Worm (Caenorhabditis elegans) whole organism, L3 larva: ENCODE results near the gene Y39A1A.10.

Experiments used
- R02D3.7 ChIP-seq: fragments of 150-350 bp; optimal IDR thresholded peaks from 2 replicates; lab custom pipeline; 2014; ENCODE audit warnings: missing biosample characterization, missing genetic modification characterization
- ZK546.5 ChIP-seq: sonication (generic microtip); optimal IDR thresholded peaks from 2 replicates; lab custom pipeline; 2017; ENCODE audit warnings: missing biosample characterization, missing genetic modification characterization
- aly-2 ChIP-seq: fragments of 150-350 bp; optimal IDR thresholded peaks from 2 replicates; lab custom pipeline; 2014; ENCODE audit warnings: missing biosample characterization, missing genetic modification characterization
- ama-1 ChIP-seq: fragments of 150-350 bp; optimal IDR thresholded peaks from 2 replicates; lab custom pipeline; 2018
- ceh-16 ChIP-seq: sonication (generic microtip); optimal IDR thresholded peaks from 2 replicates; lab custom pipeline; 2017; ENCODE audit warnings: missing biosample characterization, missing genetic modification characterization
- ceh-28 ChIP-seq: fragments of 150-350 bp; optimal IDR thresholded peaks from 2 replicates; lab custom pipeline; 2014; ENCODE audit warnings: missing biosample characterization, missing genetic modification reagents, missing genetic modification characterization
- ceh-82 ChIP-seq: fragments of 150-350 bp; optimal IDR thresholded peaks from 2 replicates; lab custom pipeline; 2014; ENCODE audit warnings: missing biosample characterization, missing genetic modification characterization
- ceh-9 ChIP-seq: sonication (generic microtip); optimal IDR thresholded peaks from 2 replicates; lab custom pipeline; 2018; ENCODE audit warnings: missing biosample characterization, missing genetic modification characterization
- daf-12 ChIP-seq: fragments of 150-350 bp; optimal IDR thresholded peaks from 2 replicates; lab custom pipeline; 2014; ENCODE audit warnings: missing biosample characterization, missing genetic modification reagents, missing genetic modification characterization
- egl-27 ChIP-seq: sonication (generic microtip); optimal IDR thresholded peaks from 4 replicates; lab custom pipeline; 2017; ENCODE audit warnings: missing biosample characterization, missing genetic modification reagents, missing genetic modification characterization
- egl-5 ChIP-seq: fragments of 150-350 bp; optimal IDR thresholded peaks from 2 replicates; lab custom pipeline; 2017; ENCODE audit warnings: missing biosample characterization, missing genetic modification reagents, missing genetic modification characterization, inconsistent platforms
- elt-1 ChIP-seq: fragments of 150-350 bp; optimal IDR thresholded peaks from 2 replicates; lab custom pipeline; 2014; ENCODE audit warnings: missing biosample characterization, missing genetic modification characterization
- elt-2 ChIP-seq: sonication (generic microtip); optimal IDR thresholded peaks from 2 replicates; lab custom pipeline; 2016; ENCODE audit warnings: missing genetic modification reagents, mild to moderate bottlenecking, missing genetic modification characterization, missing compliant biosample characterization
- elt-3 ChIP-seq, 3 experiments: fragments of 150-350 bp in 1 of 3; sonication (generic microtip) in 2 of 3; optimal IDR thresholded peaks; 2 replicates in 2 of 3; 4 replicates in 1 of 3; lab custom pipeline; 2014 to 2017; ENCODE audit warnings: missing biosample characterization in 3 of 3, missing genetic modification characterization in 3 of 3
- eor-1 ChIP-seq, 2 experiments: fragments of 150-350 bp; optimal IDR thresholded peaks; 2 replicates each; lab custom pipeline; 2014 to 2018; ENCODE audit warnings: missing biosample characterization in 2 of 2, missing genetic modification characterization in 2 of 2
- fkh-10 ChIP-seq: sonication (generic microtip); optimal IDR thresholded peaks from 2 replicates; lab custom pipeline; 2017; ENCODE audit warnings: missing biosample characterization, missing genetic modification reagents, missing genetic modification characterization
- fkh-2 ChIP-seq: fragments of 150-350 bp; optimal IDR thresholded peaks from 2 replicates; lab custom pipeline; 2014; ENCODE audit warnings: missing biosample characterization, missing genetic modification reagents, missing genetic modification characterization
- fos-1 ChIP-seq: fragments of 150-350 bp; optimal IDR thresholded peaks from 2 replicates; lab custom pipeline; 2014; ENCODE audit warnings: missing biosample characterization, missing genetic modification characterization
- hmg-11 ChIP-seq: sonication (generic microtip); optimal IDR thresholded peaks from 2 replicates; lab custom pipeline; 2016; ENCODE audit warnings: missing genetic modification characterization, missing compliant biosample characterization
- jun-1 ChIP-seq: fragments of 150-350 bp; optimal IDR thresholded peaks from 2 replicates; lab custom pipeline; 2014; ENCODE audit warnings: missing biosample characterization, missing genetic modification reagents, missing genetic modification characterization
- lin-15B ChIP-seq: fragments of 150-350 bp; optimal IDR thresholded peaks from 2 replicates; lab custom pipeline; 2014; ENCODE audit warnings: missing biosample characterization, missing genetic modification characterization
- lin-39 ChIP-seq: fragments of 150-350 bp; optimal IDR thresholded peaks from 2 replicates; lab custom pipeline; 2018; ENCODE audit warnings: missing biosample characterization, missing genetic modification reagents, missing genetic modification characterization
- lsy-12 ChIP-seq: sonication (generic microtip); optimal IDR thresholded peaks from 2 replicates; lab custom pipeline; 2016; ENCODE audit warnings: mild to moderate bottlenecking, missing genetic modification characterization, missing compliant biosample characterization
- mdl-1 ChIP-seq: fragments of 150-350 bp; optimal IDR thresholded peaks from 2 replicates; lab custom pipeline; 2014; ENCODE audit warnings: missing biosample characterization, missing genetic modification characterization
- mml-1 ChIP-seq: fragments of 150-350 bp; sonication (generic microtip); optimal IDR thresholded peaks from 3 replicates; lab custom pipeline; 2014; ENCODE audit warnings: missing biosample characterization, missing genetic modification characterization
- nfya-1 ChIP-seq: sonication (generic microtip); optimal IDR thresholded peaks from 2 replicates; lab custom pipeline; 2017; ENCODE audit warnings: missing genetic modification characterization, mild to moderate bottlenecking, missing compliant biosample characterization, antibody characterized with exemption, moderate library complexity; ENCODE audit not compliant: insufficient read depth
- nhr-11 ChIP-seq: fragments of 150-350 bp; optimal IDR thresholded peaks from 2 replicates; lab custom pipeline; 2014; ENCODE audit warnings: missing biosample characterization, missing genetic modification characterization
- nhr-12 ChIP-seq: fragments of 150-350 bp; optimal IDR thresholded peaks from 2 replicates; lab custom pipeline; 2014; ENCODE audit warnings: missing biosample characterization, missing genetic modification characterization
- nhr-23 ChIP-seq: fragments of 150-350 bp; optimal IDR thresholded peaks from 2 replicates; lab custom pipeline; 2014; ENCODE audit warnings: missing biosample characterization, missing genetic modification reagents, missing genetic modification characterization
- nhr-237 ChIP-seq: fragments of 150-350 bp; optimal IDR thresholded peaks from 2 replicates; lab custom pipeline; 2014; ENCODE audit warnings: missing biosample characterization, missing genetic modification characterization
- nhr-25 ChIP-seq: sonication (generic microtip); optimal IDR thresholded peaks from 2 replicates; lab custom pipeline; 2017; ENCODE audit warnings: missing biosample characterization, missing genetic modification characterization
- nhr-28 ChIP-seq: fragments of 150-350 bp; optimal IDR thresholded peaks from 2 replicates; lab custom pipeline; 2014; ENCODE audit warnings: missing biosample characterization, missing genetic modification characterization
- nhr-43 ChIP-seq: sonication (generic microtip); optimal IDR thresholded peaks from 2 replicates; lab custom pipeline; 2016; ENCODE audit warnings: mild to moderate bottlenecking, missing genetic modification characterization, missing compliant biosample characterization; ENCODE audit not compliant: poor library complexity, severe bottlenecking
- nhr-67 ChIP-seq: fragments of 150-350 bp; optimal IDR thresholded peaks from 2 replicates; lab custom pipeline; 2014; ENCODE audit warnings: missing biosample characterization, missing genetic modification characterization
- nhr-76 ChIP-seq: fragments of 150-350 bp; sonication (generic microtip); optimal IDR thresholded peaks from 5 replicates; lab custom pipeline; 2014; ENCODE audit warnings: missing biosample characterization, missing genetic modification characterization
- nhr-77 ChIP-seq: fragments of 150-350 bp; optimal IDR thresholded peaks from 2 replicates; lab custom pipeline; 2014; ENCODE audit warnings: missing biosample characterization, missing genetic modification characterization
- pha-4 ChIP-seq: fragments of 150-350 bp; optimal IDR thresholded peaks from 2 replicates; lab custom pipeline; 2014; ENCODE audit warnings: missing biosample characterization, missing genetic modification reagents, missing genetic modification characterization
- pqm-1 ChIP-seq: fragments of 150-350 bp; optimal IDR thresholded peaks from 2 replicates; lab custom pipeline; 2017; ENCODE audit warnings: missing biosample characterization, missing genetic modification characterization, inconsistent platforms
- sea-2 ChIP-seq: fragments of 150-350 bp; sonication (generic microtip); optimal IDR thresholded peaks from 4 replicates; lab custom pipeline; 2014; ENCODE audit warnings: missing biosample characterization, missing genetic modification reagents, missing genetic modification characterization
- skn-1 ChIP-seq: fragments of 150-350 bp; optimal IDR thresholded peaks from 2 replicates; lab custom pipeline; 2014; ENCODE audit warnings: missing biosample characterization, missing genetic modification characterization
- snpc-4 ChIP-seq: fragments of 150-350 bp; optimal IDR thresholded peaks from 2 replicates; lab custom pipeline; 2014; ENCODE audit warnings: missing biosample characterization, missing genetic modification characterization
- tbx-2 ChIP-seq: sonication (generic microtip); optimal IDR thresholded peaks from 2 replicates; lab custom pipeline; 2016; ENCODE audit warnings: mild to moderate bottlenecking, missing genetic modification characterization, missing compliant biosample characterization
- unc-39 ChIP-seq: sonication (generic microtip); optimal IDR thresholded peaks from 4 replicates; lab custom pipeline; 2017; ENCODE audit warnings: missing biosample characterization, missing genetic modification characterization
- unc-62 ChIP-seq: fragments of 150-350 bp; sonication (generic microtip); optimal IDR thresholded peaks from 4 replicates; lab custom pipeline; 2014; ENCODE audit warnings: missing biosample characterization, missing genetic modification reagents, missing genetic modification characterization
- zag-1 ChIP-seq: fragments of 150-350 bp; optimal IDR thresholded peaks from 2 replicates; lab custom pipeline; 2014; ENCODE audit warnings: missing biosample characterization, missing genetic modification characterization
- ztf-11 ChIP-seq: fragments of 150-350 bp; optimal IDR thresholded peaks from 2 replicates; lab custom pipeline; 2014; ENCODE audit warnings: missing biosample characterization, missing genetic modification characterization
- ztf-4 ChIP-seq: fragments of 150-350 bp; optimal IDR thresholded peaks from 2 replicates; lab custom pipeline; 2014; ENCODE audit warnings: missing biosample characterization, missing genetic modification characterization

Y39A1A.10 gene

ce11 chrIII:10634034-10634433 lies 1.5 kb downstream of the Y39A1A.10 start:
- TF ChIP-seq hmg-11 (tag; lab: Kevin White, UChicago): peak; percentile 88
- peak; percentile 90 for TF ChIP-seq lsy-12 (tag; lab: Kevin White, UChicago)
- TF ChIP-seq daf-12 (tag; lab: Kevin White, UChicago): no peak
- TF ChIP-seq aly-2 (tag; lab: Kevin White, UChicago): no peak
- peak; percentile 74 for TF ChIP-seq ama-1 (lab: Kevin White, UChicago)
- TF ChIP-seq egl-5 (tag; lab: Kevin White, UChicago): peak; percentile 78
- TF ChIP-seq fkh-2: no peak
- TF ChIP-seq elt-3 (tag; optimal IDR thresholded peaks at IDR 0.05; lab: Kevin White, UChicago): no peak
- TF ChIP-seq ceh-82 (tag; lab: Kevin White, UChicago): peak; percentile 67
- peak; percentile 98 for TF ChIP-seq nfya-1
- TF ChIP-seq fos-1: peak; percentile 64
- no peak for TF ChIP-seq ceh-16 (tag; lab: Kevin White, UChicago)
- peak; percentile 92 for TF ChIP-seq unc-62 (GFP tag; lab: Kevin White, UChicago)
- TF ChIP-seq ztf-11 (tag; lab: Kevin White, UChicago): no peak
- no peak for TF ChIP-seq unc-39 (tag; lab: Kevin White, UChicago)
- peak; percentile 6 for TF ChIP-seq nhr-76
- TF ChIP-seq ceh-28: peak; percentile 90
- TF ChIP-seq tbx-2 (tag; lab: Kevin White, UChicago): peak; percentile 77
- TF ChIP-seq jun-1 (tag; lab: Kevin White, UChicago): peak; percentile 80
- TF ChIP-seq pqm-1 (tag; lab: Kevin White, UChicago): peak; percentile 26
- peak; percentile 35 for TF ChIP-seq fkh-10
- peak; percentile 62 for TF ChIP-seq lin-15B
- TF ChIP-seq nhr-25 (tag; lab: Kevin White, UChicago): peak; percentile 95
- TF ChIP-seq nhr-77 (tag; lab: Kevin White, UChicago): no peak
- no peak for TF ChIP-seq ceh-9 (tag; lab: Kevin White, UChicago)
- TF ChIP-seq ZK546.5 (tag; lab: Kevin White, UChicago): no peak
- TF ChIP-seq nhr-12: no peak
- TF ChIP-seq nhr-28 (tag; lab: Kevin White, UChicago): no peak
- TF ChIP-seq elt-2 (tag; lab: Kevin White, UChicago): peak; percentile 79
- TF ChIP-seq eor-1 (tag; optimal IDR thresholded peaks at IDR 0.05; lab: Kevin White, UChicago): no peak
- no peak for TF ChIP-seq elt-1
- peak; percentile 82 for TF ChIP-seq nhr-43
- no peak for TF ChIP-seq nhr-237 (tag; lab: Kevin White, UChicago)
- peak; percentile 26 for TF ChIP-seq nhr-11 (tag; lab: Kevin White, UChicago)
- no peak for TF ChIP-seq nhr-67 (tag; lab: Kevin White, UChicago)
- TF ChIP-seq lin-39 (tag; lab: Kevin White, UChicago): peak; percentile 99
- peak; percentile 84 for TF ChIP-seq mdl-1 (tag; lab: Kevin White, UChicago)
- TF ChIP-seq zag-1 (tag; lab: Kevin White, UChicago): peak; percentile 43
- TF ChIP-seq snpc-4: peak; percentile 4
- no peak for TF ChIP-seq egl-27 (tag; lab: Kevin White, UChicago)
- TF ChIP-seq R02D3.7 (tag; lab: Kevin White, UChicago): peak; percentile 78
- peak; percentile 73 for TF ChIP-seq skn-1 (tag; lab: Kevin White, UChicago)
- no peak for TF ChIP-seq mml-1 (tag; lab: Kevin White, UChicago)
- TF ChIP-seq ztf-4 (tag; lab: Kevin White, UChicago): peak; percentile 3
- peak; percentile 89 for TF ChIP-seq pha-4 (tag; lab: Kevin White, UChicago)
- peak; percentile 95 for TF ChIP-seq nhr-23 (tag; lab: Kevin White, UChicago)
- TF ChIP-seq sea-2 (GFP tag; lab: Kevin White, UChicago): peak; percentile 55
